Fruit fly (Drosophila melanogaster) S2 (cell line): ENCODE results near the gene CG12818.

Experiments used
- CG8478 ChIP-seq: fragments of >200 bp; optimal IDR thresholded peaks from 2 replicates; lab custom pipeline; 2018
- CTCF ChIP-seq, 2 experiments: fragments of >200 bp; optimal IDR thresholded peaks; 2 replicates each; lab custom pipeline; 2018

CG12818 gene

DNA sequence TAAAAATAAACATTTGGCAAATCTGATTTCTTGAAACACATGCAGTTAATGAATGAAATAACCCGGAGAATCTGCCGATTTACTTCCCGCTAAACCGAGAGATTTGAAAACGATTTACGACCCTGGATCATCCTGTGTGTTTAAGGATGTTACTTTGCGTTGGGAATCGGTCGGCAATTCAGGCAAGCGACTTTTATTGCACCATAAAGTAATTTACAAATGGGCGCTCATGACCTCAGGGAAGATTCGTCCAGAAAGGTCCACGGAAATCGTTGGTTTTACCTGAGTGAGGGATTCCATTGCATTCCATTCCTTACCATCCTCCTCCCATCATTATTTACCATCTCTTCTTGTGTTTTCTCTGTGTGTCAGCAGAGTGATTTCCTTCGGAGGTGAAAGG lies 21.5 kb downstream of the CG12818 start:
- TF ChIP-seq CG8478 (lab: Kevin White, UChicago) = no peak
- TF ChIP-seq CTCF (optimal IDR thresholded peaks at IDR 0.05; lab: Kevin White, UChicago) = no peak

DNA sequence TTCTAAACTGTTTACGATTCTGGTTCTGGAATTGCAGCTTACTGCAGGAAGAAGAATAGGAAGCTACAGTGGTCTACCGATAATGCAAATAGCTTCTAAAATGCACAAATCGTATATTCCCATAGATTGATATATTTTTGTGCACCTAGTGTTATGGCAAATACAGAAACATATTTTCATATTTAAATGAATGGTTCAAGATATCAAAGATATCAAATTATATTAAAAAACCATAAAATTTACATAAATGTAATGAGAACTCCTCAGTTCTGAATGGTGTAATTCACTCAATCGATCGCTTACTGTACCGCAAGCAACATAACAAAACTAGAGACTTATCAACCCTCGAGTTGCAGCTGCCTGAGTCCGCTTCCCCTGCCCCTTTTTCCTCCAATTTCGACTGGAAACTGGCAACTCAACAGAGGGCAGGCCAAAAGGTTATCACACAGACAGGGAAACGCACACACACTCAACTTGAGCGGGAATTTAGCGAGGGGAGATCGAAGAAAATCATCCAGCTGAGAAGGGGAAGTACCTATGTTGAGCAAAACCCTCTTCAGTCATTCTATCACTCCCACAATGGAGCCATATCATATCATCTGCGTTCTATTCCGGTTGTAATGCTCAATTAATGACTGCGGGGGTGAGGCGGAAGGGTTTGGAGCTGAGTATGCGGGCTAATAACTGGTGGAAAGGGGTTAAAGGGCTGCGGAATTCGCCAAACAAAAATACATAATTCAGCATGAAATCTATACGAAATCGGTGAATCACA lies 22.7 kb downstream of the CG12818 start:
- TF ChIP-seq CTCF (optimal IDR thresholded peaks at IDR 0.05; lab: Kevin White, UChicago) (no peak), CG8478 (lab: Kevin White, UChicago) (no peak)

DNA sequence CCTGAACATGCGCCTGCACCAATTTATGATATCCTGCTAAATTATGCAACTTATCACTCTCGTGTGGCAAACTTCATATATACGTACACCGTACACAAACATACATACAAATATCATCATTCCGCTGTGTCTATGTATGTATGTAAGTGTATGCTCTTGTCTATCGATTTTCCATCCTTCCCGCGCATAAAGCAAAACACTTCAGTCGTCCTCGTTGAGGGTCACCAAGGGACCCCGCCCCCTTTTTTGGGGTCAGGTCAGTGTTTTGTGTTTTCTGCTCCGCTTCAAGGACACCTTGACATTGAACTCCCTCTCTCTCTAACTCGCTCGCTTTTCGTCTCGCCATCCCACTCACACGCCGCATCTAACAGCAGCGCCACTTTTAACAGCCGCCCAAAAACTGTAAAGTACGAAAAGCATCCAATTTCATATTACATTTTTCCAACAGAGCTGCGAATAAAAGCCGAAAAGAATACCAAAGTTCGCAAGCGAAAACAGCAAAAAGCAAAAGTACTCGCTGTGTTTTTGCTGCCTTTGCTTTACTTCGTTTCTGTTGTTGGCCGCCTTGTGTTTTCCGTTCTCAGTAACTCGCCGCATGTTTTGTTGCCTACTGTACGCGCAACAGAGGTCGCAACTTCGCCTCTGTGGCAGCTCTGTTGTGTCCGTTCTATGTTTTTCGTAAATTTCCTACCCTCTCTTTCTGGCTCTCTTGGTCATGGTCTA lies 24.6 kb downstream of the CG12818 start:
- TF ChIP-seq CG8478 (lab: Kevin White, UChicago) (no peak), CTCF (optimal IDR thresholded peaks at IDR 0.05; lab: Kevin White, UChicago) (no peak)

DNA sequence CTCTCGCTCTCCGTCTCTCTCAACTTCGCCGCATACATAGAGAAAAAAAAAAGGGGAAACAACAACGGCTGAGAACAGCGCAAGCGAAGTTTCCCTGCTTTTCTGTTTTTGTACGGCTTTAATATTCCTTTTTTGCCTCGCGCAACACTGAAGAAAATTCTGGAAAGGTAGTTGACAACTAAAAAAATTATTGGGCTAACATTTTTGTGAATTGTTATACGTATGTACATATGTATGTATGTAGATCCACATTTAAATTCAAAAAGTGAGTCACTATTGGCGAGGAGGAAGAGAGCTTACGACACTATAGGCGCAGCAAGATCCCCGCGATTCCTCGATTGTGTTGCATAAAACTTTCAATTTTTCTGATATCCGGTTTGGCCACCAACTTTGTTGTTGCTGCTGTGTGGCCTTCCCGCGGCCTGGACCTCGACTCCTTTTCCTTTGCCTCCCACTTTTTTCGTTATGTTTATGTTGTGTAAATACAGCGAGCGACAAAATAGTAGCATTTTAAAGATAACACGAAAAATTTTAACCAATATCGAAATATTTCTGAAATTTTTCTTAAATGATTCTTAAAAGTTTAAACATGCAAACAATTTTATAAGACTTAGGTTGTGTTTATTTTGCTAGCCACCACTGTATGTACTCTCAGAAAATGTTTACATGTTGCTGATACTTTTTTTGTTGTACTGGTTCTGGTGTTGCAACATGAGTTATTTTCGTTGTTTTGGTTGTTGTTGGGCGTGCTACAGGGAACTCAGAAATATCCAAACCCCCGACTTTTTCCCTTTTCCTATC lies 25.4 kb downstream of the CG12818 start:
- no peak for TF ChIP-seq CTCF (optimal IDR thresholded peaks at IDR 0.05; lab: Kevin White, UChicago)
- TF ChIP-seq CG8478 (lab: Kevin White, UChicago) = no peak

DNA sequence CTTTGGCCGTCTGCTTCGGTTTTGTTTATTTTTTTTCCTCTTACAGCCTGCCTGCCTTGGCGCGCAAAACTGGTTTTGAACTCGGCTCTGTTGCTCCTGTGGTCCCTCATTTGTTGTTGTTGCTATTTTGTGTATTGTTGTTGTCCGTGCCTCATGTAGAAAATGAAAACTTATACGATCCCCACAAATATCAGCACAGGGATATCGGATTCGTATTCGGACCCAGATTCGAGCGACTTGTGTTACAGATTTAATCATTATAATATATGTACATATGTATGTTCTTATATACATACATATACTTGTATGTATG lies 25.9 kb downstream of the CG12818 start:
- TF ChIP-seq CTCF (optimal IDR thresholded peaks at IDR 0.05; lab: Kevin White, UChicago) = peak in 1 of 2 experiments; percentile 40
- no peak for TF ChIP-seq CG8478 (lab: Kevin White, UChicago)

DNA sequence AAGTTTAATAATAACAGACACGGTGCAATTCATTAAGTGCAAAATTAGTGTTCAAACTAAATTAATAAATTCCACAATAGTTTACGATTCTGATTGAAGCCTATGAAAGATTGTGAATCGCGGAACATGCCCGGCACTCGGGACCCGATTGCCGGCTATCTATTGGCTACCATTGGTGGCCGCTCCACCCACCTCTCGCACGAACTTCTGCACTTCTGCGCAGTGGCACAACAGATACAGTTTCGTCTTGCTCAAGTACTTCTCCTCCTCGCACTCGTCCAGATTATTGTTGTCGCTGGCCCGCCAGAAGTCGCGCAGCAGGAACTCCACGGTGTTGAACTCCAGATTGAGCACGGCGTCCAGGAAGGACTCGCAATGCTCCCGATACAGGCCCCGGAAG lies 32.9 kb downstream of the CG12818 start:
- TF ChIP-seq CG8478 (lab: Kevin White, UChicago) (no peak), CTCF (optimal IDR thresholded peaks at IDR 0.05; lab: Kevin White, UChicago) (no peak)

DNA sequence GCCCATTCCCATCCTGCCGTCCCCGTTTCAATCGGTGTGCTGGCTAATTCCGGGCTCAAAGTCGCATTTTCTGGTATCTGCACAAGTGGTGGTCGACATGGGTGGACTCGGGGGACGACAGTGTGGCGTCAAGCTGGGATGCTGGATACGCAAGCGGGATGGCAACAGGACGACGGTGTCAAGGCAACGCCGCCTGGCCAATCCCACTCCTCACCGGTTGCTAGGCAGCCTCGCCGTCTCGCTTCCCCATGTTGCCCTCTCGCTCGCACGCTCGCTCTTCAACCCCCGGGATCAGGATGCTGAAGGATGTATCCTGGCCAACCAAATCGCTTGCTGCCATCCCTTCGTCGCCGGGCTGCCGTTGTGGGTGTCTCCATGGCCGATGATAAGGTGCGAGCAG lies 36.9 kb downstream of the CG12818 start:
- no peak for TF ChIP-seq CG8478 (lab: Kevin White, UChicago)
- peak in 1 of 2 experiments; percentile 27 for TF ChIP-seq CTCF (optimal IDR thresholded peaks at IDR 0.05; lab: Kevin White, UChicago)

DNA sequence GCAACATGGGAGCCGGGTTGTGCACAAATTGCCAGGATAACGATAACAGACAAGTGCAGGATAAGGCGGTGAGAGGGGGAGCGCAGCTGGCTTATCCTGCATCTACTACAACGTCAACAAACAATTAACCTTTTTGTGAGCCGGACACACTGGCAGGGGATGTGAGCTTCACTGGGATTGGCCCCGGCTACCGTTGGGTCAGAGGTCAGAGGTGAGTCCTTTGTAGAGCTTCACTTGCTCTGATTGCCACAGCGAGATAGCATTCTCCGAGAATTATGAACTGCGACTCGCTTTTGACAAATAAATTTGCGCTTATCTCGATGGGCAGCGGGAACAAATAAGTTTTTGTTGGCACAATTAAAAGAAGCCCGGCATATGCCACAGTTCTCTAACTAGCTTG lies 38.4 kb downstream of the CG12818 start:
- TF ChIP-seq CTCF (optimal IDR thresholded peaks at IDR 0.05; lab: Kevin White, UChicago) = no peak
- TF ChIP-seq CG8478 (lab: Kevin White, UChicago) = no peak

DNA sequence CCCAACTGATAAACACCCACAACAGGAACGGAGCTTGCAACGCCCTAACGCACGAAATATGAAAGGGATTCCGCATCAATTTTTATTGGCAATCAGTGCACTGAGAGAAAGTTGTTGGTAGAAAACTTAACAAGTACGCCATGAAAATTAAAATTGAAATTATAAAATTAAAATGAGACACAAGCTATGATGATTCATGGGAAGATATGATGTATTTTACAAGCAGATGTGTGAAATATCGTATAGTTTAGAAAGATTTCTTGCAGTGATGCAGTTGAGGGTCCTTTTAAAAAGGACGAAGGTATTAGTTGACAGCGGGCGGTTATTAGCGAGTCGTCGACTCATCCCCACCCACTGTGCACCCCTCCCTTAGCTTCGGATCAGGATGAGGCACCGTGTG lies 39.1 kb downstream of the CG12818 start:
- TF ChIP-seq CTCF (optimal IDR thresholded peaks at IDR 0.05; lab: Kevin White, UChicago) (no peak), CG8478 (lab: Kevin White, UChicago) (no peak)

DNA sequence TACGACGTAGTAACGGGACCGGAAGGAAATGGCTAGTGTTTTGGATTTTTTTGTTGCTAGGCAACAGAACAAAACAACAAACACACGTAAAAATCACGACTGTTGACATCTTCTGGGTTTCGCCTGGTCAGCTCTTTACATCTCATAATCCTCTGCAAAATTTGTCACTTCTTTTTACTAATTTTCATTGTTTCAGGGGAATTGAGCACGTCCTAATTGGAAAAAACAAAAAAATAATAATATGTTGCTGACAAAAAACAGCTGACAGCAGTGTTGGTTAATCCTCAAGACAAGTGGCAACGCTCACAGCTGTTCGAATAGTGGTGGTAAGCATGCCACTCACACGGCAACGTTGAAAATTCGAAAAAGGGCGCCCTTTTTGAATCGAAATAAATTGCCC lies 46.5 kb downstream of the CG12818 start, which contains the start of gene Rfx:
Rfx (minus strand) TSS at position 220 of the 400 bp plus-strand sequence.
- TF ChIP-seq CG8478 (lab: Kevin White, UChicago) = no peak
- TF ChIP-seq CTCF (optimal IDR thresholded peaks at IDR 0.05; lab: Kevin White, UChicago) = peak in 1 of 2 experiments; percentile 9

DNA sequence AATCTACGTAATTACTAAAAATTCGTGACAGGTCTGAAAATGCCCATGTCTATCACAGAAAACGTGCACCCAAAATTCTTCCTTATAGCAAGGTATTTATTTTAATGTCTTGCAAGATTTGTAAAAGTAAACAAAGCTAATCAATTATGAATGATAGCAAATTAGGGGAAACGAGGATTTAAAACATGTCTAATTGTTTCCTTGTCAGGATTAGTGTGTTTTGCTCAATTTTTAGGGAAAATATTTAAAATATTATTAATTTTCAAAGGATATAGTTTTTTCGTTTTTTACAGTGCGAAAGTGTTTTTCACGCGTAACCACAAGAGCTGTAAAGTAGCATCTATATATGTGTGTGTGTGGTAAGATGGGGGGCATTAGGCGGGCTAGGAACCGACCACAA lies 47.6 kb downstream of the CG12818 start:
- no peak for TF ChIP-seq CG8478 (lab: Kevin White, UChicago)

DNA sequence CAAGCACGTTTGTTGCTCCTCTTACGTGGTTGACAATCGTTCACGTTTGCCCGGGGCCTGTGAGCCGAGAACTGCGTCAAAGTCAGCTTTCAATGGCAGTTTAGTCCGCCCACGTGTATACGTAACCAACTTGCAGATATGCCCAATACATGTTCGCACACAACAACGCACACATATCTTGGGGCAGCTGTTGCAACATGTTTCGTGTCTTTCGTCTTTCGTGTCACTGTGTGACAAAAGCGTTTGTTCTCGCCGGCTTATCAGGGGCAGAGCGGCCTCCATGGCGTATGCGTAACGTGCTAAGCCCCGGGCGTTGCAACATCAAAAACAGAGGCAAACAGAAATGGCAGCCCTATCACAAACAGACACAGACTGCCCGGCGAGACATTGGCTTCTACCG lies 48.0 kb downstream of the CG12818 start:
- TF ChIP-seq CG8478 (lab: Kevin White, UChicago) = no peak
- no peak for TF ChIP-seq CTCF (optimal IDR thresholded peaks at IDR 0.05; lab: Kevin White, UChicago)

DNA sequence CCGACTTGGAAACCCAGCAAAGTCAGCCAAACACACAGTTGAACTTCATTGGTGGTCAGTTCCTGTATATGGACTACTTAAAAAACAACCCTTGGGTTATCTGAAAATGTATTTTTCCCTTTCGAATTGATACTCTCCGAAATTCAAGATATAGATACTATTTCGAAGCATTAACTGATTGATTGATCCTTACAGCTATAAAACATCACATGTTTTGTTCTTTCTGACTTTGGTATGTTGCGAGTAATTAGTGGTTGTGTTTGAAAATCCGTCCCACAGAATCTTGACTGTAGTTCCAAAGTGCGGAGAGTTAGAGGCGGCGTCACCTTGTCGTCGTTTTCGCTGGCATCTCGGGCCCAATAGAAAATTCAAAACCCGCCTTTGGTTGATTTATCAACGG lies 48.6 kb downstream of the CG12818 start:
- TF ChIP-seq CTCF (optimal IDR thresholded peaks at IDR 0.05; lab: Kevin White, UChicago) (no peak), CG8478 (lab: Kevin White, UChicago) (no peak)
